Fruit fly (Drosophila melanogaster) S2 (cell line): ENCODE results near the gene CG4704.

Source experiments
- CG8478 ChIP-seq: fragments of >200 bp; optimal IDR thresholded peaks from 2 replicates; lab custom pipeline; 2018
- CTCF ChIP-seq, 2 experiments: fragments of >200 bp; optimal IDR thresholded peaks; 2 replicates each; lab custom pipeline; 2018

- TF ChIP-seq CG8478 (lab: Kevin White, UChicago) = no peak
- no peak for TF ChIP-seq CTCF (optimal IDR thresholded peaks at IDR 0.05; lab: Kevin White, UChicago)
These were observed at the start of gene CG4704 for dm6 chr3R:22846202-22846601.
